Worm (Caenorhabditis elegans): ENCODE measurements around the gene dnc-4.

The dnc-4 gene

DNA sequence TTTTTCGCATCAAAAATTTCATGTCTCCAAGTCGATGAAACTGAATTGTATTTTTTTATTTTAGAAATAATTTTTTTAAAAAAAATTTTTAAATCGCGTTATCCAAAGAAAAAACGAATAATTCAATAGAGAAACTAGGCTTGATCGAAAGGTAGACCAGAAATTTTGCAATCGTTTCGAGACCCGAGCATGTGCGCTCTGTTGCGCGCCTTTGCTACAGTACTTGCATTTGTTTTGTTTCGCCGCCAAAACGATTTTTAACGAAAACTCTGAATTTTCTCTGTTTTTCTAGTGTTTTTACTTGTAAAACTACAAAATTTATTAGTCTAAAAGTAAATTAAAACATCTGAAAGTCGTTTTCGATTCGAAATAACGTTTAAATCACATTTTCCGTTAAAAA lies 41.7 kb upstream of the dnc-4 start:
- TF ChIP-seq lin-39 (tag; optimal IDR thresholded peaks at IDR 0.05) (no peak), skn-1 (tag; optimal IDR thresholded peaks at IDR 0.05) (no peak), sem-4 (tag; optimal IDR thresholded peaks at IDR 0.05) (no peak), nhr-129 (tag; optimal IDR thresholded peaks at IDR 0.05) (no peak), ZK546.5 (tag; optimal IDR thresholded peaks at IDR 0.05) (no peak), nhr-11 (tag; optimal IDR thresholded peaks at IDR 0.05) (no peak), aly-2 (tag; optimal IDR thresholded peaks at IDR 0.05) (no peak), zag-1 (tag; optimal IDR thresholded peaks at IDR 0.05) (no peak), ztf-1 (GFP tag; conservative IDR thresholded peaks at IDR 0.05) (no peak), alr-1 (tag; optimal IDR thresholded peaks at IDR 0.05) (no peak), gmeb-1 (tag; optimal IDR thresholded peaks at IDR 0.05) (no peak), egl-27 (tag; optimal IDR thresholded peaks at IDR 0.05) (no peak), lsy-2 (tag; optimal IDR thresholded peaks at IDR 0.05) (no peak), nhr-237 (tag; optimal IDR thresholded peaks at IDR 0.05) (no peak), sma-3 (GFP tag; optimal IDR thresholded peaks at IDR 0.05) (no peak), elt-1 (tag; optimal IDR thresholded peaks at IDR 0.05) (no peak)

DNA sequence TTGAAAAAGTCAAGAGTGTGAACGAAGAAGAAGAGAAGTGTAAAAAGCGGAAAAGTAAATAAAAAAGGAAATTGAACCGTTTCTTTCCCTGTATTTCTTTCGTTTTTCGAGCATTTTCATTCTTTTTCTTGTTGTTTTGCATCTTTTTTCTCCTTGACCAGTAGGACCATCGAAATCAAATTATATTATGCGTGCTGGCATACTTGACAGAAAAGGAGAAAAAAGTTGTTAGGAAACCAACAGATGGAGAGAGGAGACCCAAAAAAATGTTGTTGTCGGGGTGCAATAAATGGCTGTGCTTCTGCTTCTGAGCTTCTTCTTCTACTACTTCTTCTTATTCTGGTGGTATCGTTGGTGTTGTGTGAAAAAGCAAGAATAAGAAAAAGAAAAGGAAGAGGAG lies 34.3 kb upstream of the dnc-4 start:
- no peak for TF ChIP-seq F13H6.1 (tag; optimal IDR thresholded peaks at IDR 0.05)
- TF ChIP-seq nhr-129 (tag; optimal IDR thresholded peaks at IDR 0.05), result no peak
- no peak for TF ChIP-seq lsy-2 (tag; optimal IDR thresholded peaks at IDR 0.05)
- TF ChIP-seq sma-3 (GFP tag; optimal IDR thresholded peaks at IDR 0.05), result no peak
- no peak for TF ChIP-seq skn-1 (tag; optimal IDR thresholded peaks at IDR 0.05)
- no peak for TF ChIP-seq dmd-4 (tag; optimal IDR thresholded peaks at IDR 0.05)
- no peak for TF ChIP-seq nhr-10 (tag; optimal IDR thresholded peaks at IDR 0.05)
- no peak for TF ChIP-seq zag-1 (tag; optimal IDR thresholded peaks at IDR 0.05)
- no peak for TF ChIP-seq ztf-11 (tag; optimal IDR thresholded peaks at IDR 0.05)
- no peak for TF ChIP-seq crh-2 (tag; optimal IDR thresholded peaks at IDR 0.05)
- no peak for TF ChIP-seq elt-3 (tag; optimal IDR thresholded peaks at IDR 0.05)
- no peak for TF ChIP-seq lin-11 (tag; optimal IDR thresholded peaks at IDR 0.05)
- no peak for TF ChIP-seq mdl-1 (tag; optimal IDR thresholded peaks at IDR 0.05)
- no peak for TF ChIP-seq mbf-1 (tag; optimal IDR thresholded peaks at IDR 0.05)

DNA sequence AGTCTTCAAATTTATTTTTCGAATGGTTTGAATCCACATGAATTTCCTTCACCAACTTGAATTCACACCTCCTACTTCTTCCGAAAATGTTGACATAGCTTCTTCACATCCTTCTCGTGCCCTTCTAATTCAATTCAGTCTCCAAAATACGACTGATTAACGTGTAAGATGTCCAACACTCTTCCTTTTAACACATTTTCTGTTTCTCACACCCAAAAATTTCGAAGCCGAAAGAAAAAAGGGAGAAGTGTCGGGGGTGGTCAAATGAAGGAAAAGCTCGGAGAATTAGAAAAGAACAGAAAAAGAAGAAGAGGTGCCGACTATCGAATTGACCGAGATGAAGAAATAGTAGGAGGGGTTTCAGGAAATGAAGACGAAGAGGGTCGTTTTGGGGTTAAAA lies 33.1 kb upstream of the dnc-4 start:
- TF ChIP-seq ceh-16 (tag; optimal IDR thresholded peaks at IDR 0.05) (no peak), R02D3.7 (tag; optimal IDR thresholded peaks at IDR 0.05) (no peak), unc-39 (tag; optimal IDR thresholded peaks at IDR 0.05) (no peak), zag-1 (tag; optimal IDR thresholded peaks at IDR 0.05) (no peak), nhr-11 (tag; optimal IDR thresholded peaks at IDR 0.05) (no peak), elt-3 (tag; optimal IDR thresholded peaks at IDR 0.05) (no peak), mdl-1 (tag; optimal IDR thresholded peaks at IDR 0.05) (no peak), nhr-25 (tag; optimal IDR thresholded peaks at IDR 0.05) (no peak)

DNA sequence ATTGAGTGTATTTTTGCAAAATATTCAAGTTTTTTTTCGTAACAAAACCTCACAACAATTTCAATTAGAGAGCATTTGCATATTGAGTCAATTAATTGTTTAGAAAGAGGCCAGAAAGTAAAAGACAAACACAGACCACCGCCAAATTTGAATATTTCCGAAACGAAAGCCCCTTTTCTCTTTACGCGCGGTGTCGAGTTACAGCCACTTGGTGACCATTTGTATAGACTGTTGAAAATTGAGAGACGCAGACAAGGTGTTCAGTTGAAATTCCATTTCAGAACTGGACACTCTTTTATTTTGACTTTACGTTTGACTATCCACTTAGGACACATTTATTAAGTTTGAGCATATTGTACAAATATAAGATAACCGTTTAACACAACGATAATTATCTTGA lies 28.5 kb upstream of the dnc-4 start:
- TF ChIP-seq nhr-129 (tag; optimal IDR thresholded peaks at IDR 0.05) (no peak), F13H6.1 (tag; optimal IDR thresholded peaks at IDR 0.05) (no peak), blmp-1 (tag; optimal IDR thresholded peaks at IDR 0.05; ENCODE audit: insufficient read depth) (no peak), ztf-11 (tag; optimal IDR thresholded peaks at IDR 0.05) (no peak), Y55F3AM.14 (GFP tag; optimal IDR thresholded peaks at IDR 0.05) (no peak), ama-1 (optimal IDR thresholded peaks at IDR 0.05) (no peak)

DNA sequence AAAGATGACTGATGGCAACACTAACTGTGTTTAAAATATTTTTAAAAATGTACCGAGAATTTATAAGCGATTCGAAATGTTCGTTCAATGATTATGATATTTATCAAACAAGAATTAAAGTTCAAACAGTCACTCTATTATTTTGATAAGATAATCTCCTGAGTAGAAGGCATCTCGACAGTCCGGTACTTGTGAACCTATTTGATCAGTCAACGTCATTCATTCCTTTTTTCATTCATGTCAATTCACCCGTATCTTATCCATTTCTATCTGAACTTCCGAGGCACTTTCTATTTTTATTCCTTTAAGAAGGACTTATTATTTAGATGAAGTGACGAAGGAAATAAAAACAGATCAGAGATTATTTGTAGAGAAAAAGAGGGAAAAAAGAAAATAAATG lies 25.0 kb upstream of the dnc-4 start, which contains the start of gene nhr-258:
Gene nhr-258 (plus strand): TSS at position 365 of the 400 bp plus-strand sequence.
- TF ChIP-seq sma-9 (GFP tag; optimal IDR thresholded peaks at IDR 0.05) (peak; percentile 92), sma-9 (tag; optimal IDR thresholded peaks at IDR 0.05) (no peak), lin-39 (tag; optimal IDR thresholded peaks at IDR 0.05) (no peak), C34F6.9 (tag; optimal IDR thresholded peaks at IDR 0.05) (no peak), nhr-21 (tag; optimal IDR thresholded peaks at IDR 0.05) (peak; percentile 21), fos-1 (tag; optimal IDR thresholded peaks at IDR 0.05) (peak; percentile 31), nhr-6 (tag; optimal IDR thresholded peaks at IDR 0.05) (no peak), R02D3.7 (tag; optimal IDR thresholded peaks at IDR 0.05) (no peak), ztf-4 (tag; optimal IDR thresholded peaks at IDR 0.05) (no peak), ceh-82 (tag; optimal IDR thresholded peaks at IDR 0.05) (no peak), blmp-1 (tag; optimal IDR thresholded peaks at IDR 0.05; ENCODE audit: insufficient read depth) (peak; percentile 76), gmeb-1 (tag; optimal IDR thresholded peaks at IDR 0.05) (no peak), sma-3 (GFP tag; optimal IDR thresholded peaks at IDR 0.05) (no peak), Y55F3AM.14 (GFP tag; optimal IDR thresholded peaks at IDR 0.05) (no peak), ztf-11 (tag; optimal IDR thresholded peaks at IDR 0.05) (no peak), alr-1 (tag; optimal IDR thresholded peaks at IDR 0.05) (no peak)
